Worm (Caenorhabditis elegans) whole organism, L1 larva: ENCODE data around the gene C41A3.2.

Source experiments
- C16A3.4 ChIP-seq: fragments of 150-350 bp; optimal IDR thresholded peaks from 2 replicates; lab custom pipeline; 2014; ENCODE audit warnings: missing biosample characterization, missing genetic modification characterization
- alr-1 ChIP-seq: fragments of 200-800 bp; sonication (Bioruptor generic); optimal IDR thresholded peaks from 2 replicates; lab custom pipeline; 2018; ENCODE audit warnings: borderline replicate concordance, mild to moderate bottlenecking, missing genetic modification characterization, missing compliant biosample characterization
- aly-2 ChIP-seq: fragments of 150-350 bp; optimal IDR thresholded peaks from 2 replicates; lab custom pipeline; 2014; ENCODE audit warnings: missing biosample characterization, missing genetic modification characterization
- ama-1 ChIP-seq: fragments of 150-350 bp; optimal IDR thresholded peaks from 2 replicates; lab custom pipeline; 2014
- blmp-1 ChIP-seq: fragments of 150-350 bp; optimal IDR thresholded peaks from 2 replicates; lab custom pipeline; 2014; ENCODE audit warnings: missing biosample characterization, missing genetic modification characterization
- ceh-82 ChIP-seq, 3 experiments: fragments of 150-350 bp in 1 of 3; sonication (generic microtip) in 2 of 3; optimal IDR thresholded peaks; 2 replicates each; lab custom pipeline; 2014 to 2017; ENCODE audit warnings: missing biosample characterization in 3 of 3, missing genetic modification characterization in 3 of 3
- ceh-90 ChIP-seq: sonication (generic microtip); optimal IDR thresholded peaks from 2 replicates; lab custom pipeline; 2016; ENCODE audit warnings: missing genetic modification characterization, missing compliant biosample characterization
- ces-1 ChIP-seq: fragments of 150-350 bp; optimal IDR thresholded peaks from 2 replicates; lab custom pipeline; 2014; ENCODE audit warnings: missing biosample characterization, missing genetic modification reagents, missing genetic modification characterization
- dpl-1 ChIP-seq, 3 experiments: fragments of 150-350 bp in 2 of 3; sonication (generic microtip) in 1 of 3; optimal IDR thresholded peaks; 2 replicates each; lab custom pipeline; 2014 to 2017; ENCODE audit warnings: missing biosample characterization in 3 of 3, missing genetic modification characterization in 3 of 3, missing genetic modification reagents in 3 of 3
- efl-1 ChIP-seq, 4 experiments: fragments of 150-350 bp; optimal IDR thresholded peaks in 3 of 4; peaks in 1 of 4; 1 replicate in 1 of 4; 2 replicates in 3 of 4; lab custom pipeline; 2014; ENCODE audit warnings: missing biosample characterization in 2 of 4, missing genetic modification characterization in 2 of 4, missing genetic modification reagents in 2 of 4
- efl-3 ChIP-seq: fragments of 200-800 bp; sonication (Bioruptor generic); optimal IDR thresholded peaks from 2 replicates; lab custom pipeline; 2018; ENCODE audit warnings: mild to moderate bottlenecking, missing genetic modification characterization, missing compliant biosample characterization
- egl-27 ChIP-seq, 2 experiments: fragments of 150-350 bp in 1 of 2; sonication (generic microtip); optimal IDR thresholded peaks; 3 replicates each; lab custom pipeline; 2017 to 2018; ENCODE audit warnings: missing biosample characterization in 2 of 2, missing genetic modification characterization in 2 of 2, missing genetic modification reagents in 2 of 2
- elt-3 ChIP-seq, 6 experiments: fragments of 150-350 bp in 1 of 6; sonication (generic microtip); optimal IDR thresholded peaks; 2 replicates each; lab custom pipeline; 2017 to 2018; ENCODE audit warnings: missing biosample characterization in 6 of 6, missing genetic modification characterization in 6 of 6, inconsistent platforms in 1 of 6
- ets-5 ChIP-seq: fragments of 200-800 bp; sonication (Bioruptor generic); IDR thresholded peaks from 2 replicates; pipeline ENCODE4 v1.3.6; 2022; ENCODE audit warnings: missing genetic modification characterization, missing compliant biosample characterization
- fos-1 ChIP-seq: fragments of 150-350 bp; optimal IDR thresholded peaks from 2 replicates; lab custom pipeline; 2014; ENCODE audit warnings: missing biosample characterization, missing genetic modification characterization
- hlh-17 ChIP-seq: fragments of 200-800 bp; sonication (Bioruptor generic); optimal IDR thresholded peaks from 2 replicates; lab custom pipeline; 2018; ENCODE audit warnings: missing genetic modification characterization, mild to moderate bottlenecking, missing compliant biosample characterization, moderate library complexity, borderline replicate concordance
- irx-1 ChIP-seq: sonication (generic microtip); optimal IDR thresholded peaks from 2 replicates; lab custom pipeline; 2016; ENCODE audit warnings: missing genetic modification characterization, missing compliant biosample characterization
- isw-1 ChIP-seq: fragments of 200-800 bp; sonication (Bioruptor generic); IDR thresholded peaks from 2 replicates; pipeline ENCODE4 v1.3.6; 2022; ENCODE audit warnings: missing genetic modification characterization, missing compliant biosample characterization
- jun-1 ChIP-seq: fragments of 150-350 bp; optimal IDR thresholded peaks from 2 replicates; lab custom pipeline; 2014; ENCODE audit warnings: missing biosample characterization, missing genetic modification reagents, missing genetic modification characterization
- lin-14 ChIP-seq: fragments of 200-800 bp; sonication (Bioruptor generic); optimal IDR thresholded peaks from 2 replicates; lab custom pipeline; 2018; ENCODE audit warnings: mild to moderate bottlenecking, missing genetic modification characterization, moderate library complexity, missing compliant biosample characterization
- lir-3 ChIP-seq: sonication (generic microtip); optimal IDR thresholded peaks from 2 replicates; lab custom pipeline; 2016; ENCODE audit warnings: mild to moderate bottlenecking, missing genetic modification characterization, moderate library complexity, missing compliant biosample characterization; ENCODE audit not compliant: poor library complexity
- mab-9 ChIP-seq: fragments of 200-800 bp; sonication (Bioruptor generic); IDR thresholded peaks from 2 replicates; pipeline ENCODE4 v1.3.6; 2022; ENCODE audit warnings: missing genetic modification reagents, missing genetic modification characterization, missing compliant biosample characterization
- nhr-12 ChIP-seq: sonication (generic microtip); optimal IDR thresholded peaks from 2 replicates; lab custom pipeline; 2017; ENCODE audit warnings: missing biosample characterization, missing genetic modification characterization
- nhr-20 ChIP-seq: sonication (generic microtip); optimal IDR thresholded peaks from 2 replicates; lab custom pipeline; 2016; ENCODE audit warnings: mild to moderate bottlenecking, missing genetic modification characterization, missing compliant biosample characterization
- nhr-47 ChIP-seq: sonication (generic microtip); optimal IDR thresholded peaks from 2 replicates; lab custom pipeline; 2016; ENCODE audit warnings: mild to moderate bottlenecking, missing genetic modification characterization, moderate library complexity, missing compliant biosample characterization
- nhr-76 ChIP-seq: sonication (generic microtip); optimal IDR thresholded peaks from 2 replicates; lab custom pipeline; 2017; ENCODE audit warnings: missing biosample characterization, missing genetic modification characterization
- tlp-1 ChIP-seq: fragments of 150-350 bp; optimal IDR thresholded peaks from 2 replicates; lab custom pipeline; 2014; ENCODE audit warnings: missing biosample characterization, missing genetic modification characterization
- unc-130 ChIP-seq: fragments of 150-350 bp; optimal IDR thresholded peaks from 2 replicates; lab custom pipeline; 2017; ENCODE audit warnings: missing biosample characterization, missing genetic modification characterization, inconsistent platforms
- unc-62 ChIP-seq: fragments of 150-350 bp; optimal IDR thresholded peaks from 2 replicates; lab custom pipeline; 2014; ENCODE audit warnings: missing biosample characterization, missing genetic modification reagents, missing genetic modification characterization
- unc-86 ChIP-seq: sonication (generic microtip); optimal IDR thresholded peaks from 2 replicates; lab custom pipeline; 2016; ENCODE audit warnings: missing genetic modification characterization, missing compliant biosample characterization
- unc-98 ChIP-seq: fragments of 200-800 bp; sonication (Bioruptor generic); IDR thresholded peaks from 2 replicates; pipeline ENCODE4 v1.3.6; 2022; ENCODE audit warnings: missing genetic modification characterization, missing compliant biosample characterization
- vab-15 ChIP-seq: sonication (generic microtip); optimal IDR thresholded peaks from 2 replicates; lab custom pipeline; 2017; ENCODE audit warnings: missing genotype, mild to moderate bottlenecking, missing genetic modification characterization, missing compliant biosample characterization
- zag-1 ChIP-seq: fragments of 150-350 bp; optimal IDR thresholded peaks from 2 replicates; lab custom pipeline; 2014; ENCODE audit warnings: missing biosample characterization, missing genetic modification characterization
- ztf-4 ChIP-seq: fragments of 150-350 bp; optimal IDR thresholded peaks from 2 replicates; lab custom pipeline; 2014; ENCODE audit warnings: missing biosample characterization, missing genetic modification characterization

Gene C41A3.2

ce11 chrX:5414250-5414649 is at the start of gene C41A3.2:
TSS of gene C41A3.2 (minus strand) at chrX:5414350.
- TF ChIP-seq hlh-17 (GFP tag; lab: Kevin White, UChicago): no peak
- TF ChIP-seq nhr-20 (tag; lab: Kevin White, UChicago): no peak
- no peak for TF ChIP-seq nhr-76
- TF ChIP-seq jun-1 (tag; lab: Kevin White, UChicago): no peak
- TF ChIP-seq ces-1 (GFP tag; lab: Kevin White, UChicago): no peak
- TF ChIP-seq ceh-90 (tag; lab: Kevin White, UChicago): no peak
- TF ChIP-seq fos-1 (tag; lab: Kevin White, UChicago): no peak
- TF ChIP-seq unc-98 (GFP tag; lab: Robert Waterston, UW): no peak
- TF ChIP-seq zag-1: no peak
- TF ChIP-seq alr-1: no peak
- TF ChIP-seq nhr-47 (tag; lab: Kevin White, UChicago): no peak
- no peak for TF ChIP-seq C16A3.4 (tag; lab: Kevin White, UChicago)
- no peak for TF ChIP-seq irx-1 (tag; lab: Kevin White, UChicago)
- TF ChIP-seq ceh-82 (tag; optimal IDR thresholded peaks at IDR 0.05; lab: Kevin White, UChicago): no peak
- TF ChIP-seq, all 84 proteins: peak for 0

ce11 chrX:5460930-5461329 is 46.8 kb upstream of the C41A3.2 start, which contains the start of gene ddr-1:
TSS of gene ddr-1 (plus strand) at chrX:5461230.
- no peak for TF ChIP-seq vab-15
- TF ChIP-seq irx-1 (tag; lab: Kevin White, UChicago): no peak
- no peak for TF ChIP-seq egl-27 (tag; optimal IDR thresholded peaks at IDR 0.05; lab: Kevin White, UChicago)
- TF ChIP-seq isw-1 (GFP tag; lab: Robert Waterston, UW): no peak
- no peak for TF ChIP-seq dpl-1 (GFP tag; optimal IDR thresholded peaks at IDR 0.05; lab: Kevin White, UChicago)
- TF ChIP-seq mab-9: no peak
- TF ChIP-seq efl-3 (GFP tag; lab: Kevin White, UChicago): no peak
- no peak for TF ChIP-seq nhr-12
- TF ChIP-seq unc-62: no peak
- no peak for TF ChIP-seq ztf-4 (tag; lab: Kevin White, UChicago)
- TF ChIP-seq lir-3 (tag; lab: Kevin White, UChicago): no peak
- no peak for TF ChIP-seq tlp-1 (tag; lab: Kevin White, UChicago)
- TF ChIP-seq ama-1: no peak
- no peak for TF ChIP-seq aly-2 (tag; lab: Kevin White, UChicago)

- TF ChIP-seq unc-86 (tag; lab: Kevin White, UChicago) (no peak), efl-1 (optimal IDR thresholded peaks at IDR 0.05; lab: Kevin White, UChicago) (no peak), efl-1 (GFP tag; optimal IDR thresholded peaks at IDR 0.05 in 1 of 2; lab: Kevin White, UChicago) (peak in 1 of 2 experiments; percentile 43)
These were observed 44.6 kb upstream of the C41A3.2 start for ce11 chrX:5458750-5459149.

ce11 chrX:5458043-5458442 is 43.9 kb upstream of the C41A3.2 start:
- no peak for TF ChIP-seq lin-14 (GFP tag; lab: Kevin White, UChicago)
- TF ChIP-seq efl-1 (optimal IDR thresholded peaks at IDR 0.05; lab: Kevin White, UChicago): no peak
- peak in 1 of 2 experiments; percentile 65 for TF ChIP-seq efl-1 (GFP tag; optimal IDR thresholded peaks at IDR 0.05 in 1 of 2; lab: Kevin White, UChicago)

- TF ChIP-seq aly-2 (tag; lab: Kevin White, UChicago) (no peak), elt-3 (tag; optimal IDR thresholded peaks at IDR 0.05; lab: Kevin White, UChicago) (no peak), blmp-1 (tag; lab: Kevin White, UChicago) (peak; percentile 52), isw-1 (GFP tag; lab: Robert Waterston, UW) (no peak), ces-1 (GFP tag; lab: Kevin White, UChicago) (no peak), ztf-4 (tag; lab: Kevin White, UChicago) (no peak)
These were observed 43.0 kb upstream of the C41A3.2 start for ce11 chrX:5457184-5457583.

- TF ChIP-seq zag-1: no peak
- no peak for TF ChIP-seq unc-98 (GFP tag; lab: Robert Waterston, UW)
- TF ChIP-seq nhr-20 (tag; lab: Kevin White, UChicago): no peak
- no peak for TF ChIP-seq unc-130 (tag; lab: Kevin White, UChicago)
- no peak for TF ChIP-seq unc-86 (tag; lab: Kevin White, UChicago)
- TF ChIP-seq ets-5: no peak
- TF ChIP-seq, all 84 proteins: peak for 0
These were observed 41.0 kb upstream of the C41A3.2 start for ce11 chrX:5455107-5455506.
